Worm (Caenorhabditis elegans) whole organism, L3 larva: ENCODE results near the gene srw-103.

ENCODE experiments used
- aly-2 ChIP-seq: fragments of 150-350 bp; optimal IDR thresholded peaks from 2 replicates; lab custom pipeline; 2014; ENCODE audit warnings: missing biosample characterization, missing genetic modification characterization
- ama-1 ChIP-seq: fragments of 150-350 bp; optimal IDR thresholded peaks from 2 replicates; lab custom pipeline; 2018
- lin-39 ChIP-seq: fragments of 150-350 bp; optimal IDR thresholded peaks from 2 replicates; lab custom pipeline; 2018; ENCODE audit warnings: missing biosample characterization, missing genetic modification reagents, missing genetic modification characterization
- mdl-1 ChIP-seq: fragments of 150-350 bp; optimal IDR thresholded peaks from 2 replicates; lab custom pipeline; 2014; ENCODE audit warnings: missing biosample characterization, missing genetic modification characterization
- skn-1 ChIP-seq: fragments of 150-350 bp; optimal IDR thresholded peaks from 2 replicates; lab custom pipeline; 2014; ENCODE audit warnings: missing biosample characterization, missing genetic modification characterization
- unc-62 ChIP-seq: fragments of 150-350 bp; sonication (generic microtip); optimal IDR thresholded peaks from 4 replicates; lab custom pipeline; 2014; ENCODE audit warnings: missing biosample characterization, missing genetic modification reagents, missing genetic modification characterization

DNA sequence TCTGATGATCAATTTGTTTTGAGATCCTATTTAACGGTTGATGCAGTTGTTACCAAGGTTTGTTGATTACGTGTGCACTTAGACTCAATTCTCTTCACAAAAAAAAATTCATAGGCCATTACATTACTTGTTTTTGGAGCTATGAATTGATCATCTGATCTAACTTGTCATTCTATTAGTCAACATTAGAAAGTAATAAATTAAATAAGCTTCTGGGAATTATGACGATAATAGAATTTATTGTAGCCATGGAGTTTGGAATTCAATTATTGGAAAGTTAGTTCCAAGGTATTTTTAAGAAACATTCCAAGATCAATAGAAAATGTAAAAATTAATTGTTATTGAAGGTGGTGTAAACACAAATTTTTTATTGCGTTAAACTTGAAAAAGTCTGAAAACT, 1.2 kb downstream of the srw-103 start:
- TF ChIP-seq aly-2 (tag; lab: Kevin White, UChicago) (no peak), lin-39 (tag; lab: Kevin White, UChicago) (no peak), mdl-1 (tag; lab: Kevin White, UChicago) (no peak), unc-62 (no peak), skn-1 (tag; lab: Kevin White, UChicago) (no peak), ama-1 (lab: Kevin White, UChicago) (no peak)
